Worm (Caenorhabditis elegans): ENCODE measurements around the gene dach-1.
A peak's percentile ranks its signal among the peaks of the same experiment; 100 is the strongest.

dach-1 gene

ce11 chrV:3913131-3913530 lies 36.7 kb upstream of the dach-1 start:
- TF ChIP-seq nhr-27 (tag; optimal IDR thresholded peaks at IDR 0.05), result no peak
- TF ChIP-seq snpc-4 (GFP tag; optimal IDR thresholded peaks at IDR 0.05), result no peak
- TF ChIP-seq snpc-4 (tag; optimal IDR thresholded peaks at IDR 0.05), result peak in 2 of 4 experiments; percentile 60 to 79
- TF ChIP-seq nhr-120 (GFP tag; IDR thresholded peaks at IDR 0.05), result 0 out of 2 replicates have a peak, but pooled peaks have one; percentile 38

ce11 chrV:3916480-3916879 lies 33.3 kb upstream of the dach-1 start, which contains the start of gene srx-67:
Gene srx-67, plus strand, starts transcription at chrV:3916780.
- no peak for TF ChIP-seq nhr-179 (tag; optimal IDR thresholded peaks at IDR 0.05)
- TF ChIP-seq gei-17 (GFP tag; optimal IDR thresholded peaks at IDR 0.05), result no peak
- TF ChIP-seq him-1 (tag; optimal IDR thresholded peaks at IDR 0.05), result no peak
- TF ChIP-seq lin-26 (GFP tag; IDR thresholded peaks at IDR 0.05), result no peak
- no peak for TF ChIP-seq Y79H2A.3 (GFP tag; conservative IDR thresholded peaks at IDR 0.05)
- TF ChIP-seq ztf-26 (tag; optimal IDR thresholded peaks at IDR 0.05), result no peak
- no peak for TF ChIP-seq zfh-2 (GFP tag; conservative IDR thresholded peaks at IDR 0.05)
- TF ChIP-seq egl-18 (GFP tag; IDR thresholded peaks at IDR 0.05), result no peak

- TF ChIP-seq xnd-1 (tag; optimal IDR thresholded peaks at IDR 0.05) (no peak), egl-18 (GFP tag; IDR thresholded peaks at IDR 0.05) (no peak), nfya-2 (GFP tag; IDR thresholded peaks at IDR 0.05) (no peak), repo-1 (tag; optimal IDR thresholded peaks at IDR 0.05) (no peak), F52B5.7 (tag; optimal IDR thresholded peaks at IDR 0.05) (no peak), tbp1 (GFP tag; optimal IDR thresholded peaks at IDR 0.05) (no peak), let-607 (tag; optimal IDR thresholded peaks at IDR 0.05) (no peak), ztf-18 (tag; optimal IDR thresholded peaks at IDR 0.05) (no peak), pbrm-1 (GFP tag; IDR thresholded peaks at IDR 0.05) (no peak), lin-35 (GFP tag; optimal IDR thresholded peaks at IDR 0.05) (no peak), dpl-1 (GFP tag; optimal IDR thresholded peaks at IDR 0.05) (no peak), ztf-3 (GFP tag; optimal IDR thresholded peaks at IDR 0.05) (no peak), ceh-79 (tag; optimal IDR thresholded peaks at IDR 0.05) (no peak), hlh-26 (GFP tag; conservative IDR thresholded peaks at IDR 0.05) (no peak), hrde-1 (tag; optimal IDR thresholded peaks at IDR 0.05; ENCODE audit: borderline replicate concordance) (no peak), nhr-120 (GFP tag; IDR thresholded peaks at IDR 0.05) (no peak), zfh-2 (GFP tag; conservative IDR thresholded peaks at IDR 0.05) (no peak)
Measured at ce11 chrV:3919289-3919688, 30.5 kb upstream of the dach-1 start, which contains the start of gene srx-66. Gene srx-66, plus strand, starts transcription at chrV:3919589.

- TF ChIP-seq bed-1 (GFP tag; IDR thresholded peaks at IDR 0.05) (no peak), mxl-1 (tag; optimal IDR thresholded peaks at IDR 0.05) (no peak), nhr-90 (tag; optimal IDR thresholded peaks at IDR 0.05) (no peak), nhr-80 (tag; optimal IDR thresholded peaks at IDR 0.05) (no peak), attf-6 (GFP tag; IDR thresholded peaks at IDR 0.05) (no peak), chd-7 (tag; optimal IDR thresholded peaks at IDR 0.05) (no peak), gei-17 (GFP tag; optimal IDR thresholded peaks at IDR 0.05) (no peak), ztf-22 (GFP tag; optimal IDR thresholded peaks at IDR 0.05) (no peak), F49E8.2 (tag; optimal IDR thresholded peaks at IDR 0.05; ENCODE audit: insufficient read depth) (no peak), somi-1 (GFP tag; optimal IDR thresholded peaks at IDR 0.05) (no peak), akir-1 (GFP tag; optimal IDR thresholded peaks at IDR 0.05) (no peak), T07F8.4 (tag; optimal IDR thresholded peaks at IDR 0.05) (no peak), atf-7 (tag; optimal IDR thresholded peaks at IDR 0.05) (no peak)
Measured at ce11 chrV:3921635-3922034, 28.2 kb upstream of the dach-1 start, which contains the start of gene srx-65. Gene srx-65, plus strand, starts transcription at chrV:3921935.
